Worm (Caenorhabditis elegans) whole organism, young adult: Measurements from ENCODE around the gene acc-1.

Source experiments
- Y53F4B.3 ChIP-seq: fragments of 200-800 bp; sonication (Bioruptor generic); IDR thresholded peaks from 2 replicates; pipeline ENCODE4 v1.3.6; 2022; ENCODE audit warnings: missing genetic modification reagents, missing genetic modification characterization, missing compliant biosample characterization
- unc-62 ChIP-seq: fragments of 150-350 bp; optimal IDR thresholded peaks from 2 replicates; lab custom pipeline; 2014; ENCODE audit warnings: missing biosample characterization, missing genetic modification reagents, missing genetic modification characterization

DNA sequence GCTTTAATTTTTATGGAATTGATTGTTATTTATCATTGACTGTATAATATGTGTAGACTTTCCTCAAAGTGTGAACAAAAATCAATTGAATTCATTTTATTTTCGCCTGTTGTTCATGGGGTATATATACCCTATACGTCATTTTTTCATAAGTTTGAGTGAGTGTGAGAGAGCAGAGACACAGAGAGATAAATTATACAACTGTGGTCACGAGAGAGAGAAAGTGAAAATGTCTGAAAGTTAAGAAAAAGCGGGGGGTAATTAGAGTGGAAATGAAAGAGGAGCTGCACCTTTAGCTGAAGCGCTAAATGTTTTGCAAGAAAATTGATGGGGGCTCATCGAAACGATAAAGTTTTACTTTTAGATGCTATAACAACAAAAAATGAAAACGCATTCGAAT, 32.0 kb upstream of the acc-1 start:
- TF ChIP-seq Y53F4B.3, result no peak
- TF ChIP-seq unc-62 (GFP tag; lab: Kevin White, UChicago), result no peak
